Worm (Caenorhabditis elegans) whole organism, late embryonic: ENCODE data around the gene lron-7.
A peak's percentile ranks its signal among the peaks of the same experiment; 100 is the strongest.

Experiments used
- C38D4.7 ChIP-seq: fragments of 200-800 bp; sonication (Bioruptor generic); optimal IDR thresholded peaks from 2 replicates; lab custom pipeline; 2018; ENCODE audit warnings: mild to moderate bottlenecking, missing genetic modification characterization, moderate library complexity, missing compliant biosample characterization
- F13H6.1 ChIP-seq: sonication (generic microtip); optimal IDR thresholded peaks from 2 replicates; lab custom pipeline; 2016; ENCODE audit warnings: missing genetic modification characterization, missing compliant biosample characterization
- T23F11.4 ChIP-seq: fragments of 200-800 bp; sonication (Bioruptor generic); optimal IDR thresholded peaks from 2 replicates; lab custom pipeline; 2018; ENCODE audit warnings: mild to moderate bottlenecking, missing genetic modification characterization, missing compliant biosample characterization
- ama-1 ChIP-seq: fragments of 150-350 bp; optimal IDR thresholded peaks from 2 replicates; lab custom pipeline; 2014
- ceh-18 ChIP-seq: sonication (generic microtip); optimal IDR thresholded peaks from 2 replicates; lab custom pipeline; 2016; ENCODE audit warnings: missing genetic modification characterization, missing compliant biosample characterization
- ceh-19 ChIP-seq: fragments of 200-800 bp; sonication (Bioruptor generic); optimal IDR thresholded peaks from 2 replicates; lab custom pipeline; 2018; ENCODE audit warnings: mild to moderate bottlenecking, missing genetic modification characterization, missing compliant biosample characterization
- ceh-2 ChIP-seq: sonication (generic microtip); optimal IDR thresholded peaks from 2 replicates; lab custom pipeline; 2016; ENCODE audit warnings: missing genotype, missing genetic modification characterization, missing compliant biosample characterization
- ceh-22 ChIP-seq: sonication (generic microtip); optimal IDR thresholded peaks from 2 replicates; lab custom pipeline; 2017; ENCODE audit warnings: missing biosample characterization, missing genetic modification characterization
- ceh-24 ChIP-seq: sonication (generic microtip); optimal IDR thresholded peaks from 2 replicates; lab custom pipeline; 2016; ENCODE audit warnings: mild to moderate bottlenecking, missing genetic modification characterization, missing compliant biosample characterization
- ceh-30 ChIP-seq: fragments of 150-350 bp; optimal IDR thresholded peaks from 2 replicates; lab custom pipeline; 2014; ENCODE audit warnings: missing biosample characterization, missing genetic modification characterization
- ceh-34 ChIP-seq: sonication (generic microtip); optimal IDR thresholded peaks from 2 replicates; lab custom pipeline; 2016; ENCODE audit warnings: mild to moderate bottlenecking, missing genetic modification characterization, missing compliant biosample characterization
- ceh-6 ChIP-seq: fragments of 200-800 bp; sonication (Bioruptor generic); optimal IDR thresholded peaks from 2 replicates; lab custom pipeline; 2018; ENCODE audit warnings: mild to moderate bottlenecking, missing genetic modification characterization, missing compliant biosample characterization
- che-1 ChIP-seq: sonication (generic microtip); optimal IDR thresholded peaks from 2 replicates; lab custom pipeline; 2016; ENCODE audit warnings: mild to moderate bottlenecking, missing genetic modification characterization, missing compliant biosample characterization
- dmd-4 ChIP-seq: sonication (generic microtip); optimal IDR thresholded peaks from 2 replicates; lab custom pipeline; 2016; ENCODE audit warnings: borderline replicate concordance, missing genetic modification characterization, missing compliant biosample characterization
- dve-1 ChIP-seq: sonication (generic microtip); optimal IDR thresholded peaks from 2 replicates; lab custom pipeline; 2017; ENCODE audit warnings: antibody characterized with exemption, mild to moderate bottlenecking, missing genetic modification characterization, missing compliant biosample characterization
- elt-2 ChIP-seq: sonication (generic microtip); optimal IDR thresholded peaks from 2 replicates; lab custom pipeline; 2016; ENCODE audit warnings: missing genetic modification reagents, missing genetic modification characterization, missing compliant biosample characterization
- ets-4 ChIP-seq: sonication (generic microtip); optimal IDR thresholded peaks from 2 replicates; lab custom pipeline; 2016; ENCODE audit warnings: missing genetic modification characterization, missing compliant biosample characterization
- gmeb-2 ChIP-seq: sonication (generic microtip); optimal IDR thresholded peaks from 2 replicates; lab custom pipeline; 2016; ENCODE audit warnings: missing genetic modification characterization, inconsistent platforms, missing compliant biosample characterization
- hlh-13 ChIP-seq: fragments of 200-800 bp; sonication (Bioruptor generic); optimal IDR thresholded peaks from 2 replicates; lab custom pipeline; 2018; ENCODE audit warnings: mild to moderate bottlenecking, missing genetic modification characterization, missing compliant biosample characterization
- hlh-15 ChIP-seq: sonication (generic microtip); optimal IDR thresholded peaks from 2 replicates; lab custom pipeline; 2016; ENCODE audit warnings: missing genetic modification characterization, missing compliant biosample characterization
- hlh-30 ChIP-seq: sonication (generic microtip); optimal IDR thresholded peaks from 2 replicates; lab custom pipeline; 2017; ENCODE audit warnings: antibody characterized with exemption, missing genetic modification characterization, missing compliant biosample characterization; ENCODE audit not compliant: insufficient read depth
- nfya-1 ChIP-seq: sonication (generic microtip); optimal IDR thresholded peaks from 2 replicates; lab custom pipeline; 2017; ENCODE audit warnings: missing genetic modification characterization, mild to moderate bottlenecking, missing compliant biosample characterization, antibody characterized with exemption, moderate library complexity
- nhr-11 ChIP-seq: fragments of 150-350 bp; optimal IDR thresholded peaks from 2 replicates; lab custom pipeline; 2014; ENCODE audit warnings: missing biosample characterization, missing genetic modification characterization
- odd-2 ChIP-seq: sonication (generic microtip); optimal IDR thresholded peaks from 2 replicates; lab custom pipeline; 2017; ENCODE audit warnings: antibody characterized with exemption, mild to moderate bottlenecking, missing genetic modification characterization, missing compliant biosample characterization
- pag-3 ChIP-seq: sonication (generic microtip); optimal IDR thresholded peaks from 2 replicates; lab custom pipeline; 2016; ENCODE audit warnings: missing compliant biosample characterization, missing genetic modification characterization, borderline replicate concordance
- pha-2 ChIP-seq: sonication (generic microtip); optimal IDR thresholded peaks from 2 replicates; lab custom pipeline; 2017; ENCODE audit warnings: mild to moderate bottlenecking, missing genetic modification characterization, missing compliant biosample characterization
- pros-1 ChIP-seq: fragments of 150-350 bp; optimal IDR thresholded peaks from 2 replicates; lab custom pipeline; 2014; ENCODE audit warnings: missing biosample characterization, missing genetic modification reagents, missing genetic modification characterization
- ref-2 ChIP-seq: sonication (generic microtip); optimal IDR thresholded peaks from 2 replicates; lab custom pipeline; 2016; ENCODE audit warnings: missing genetic modification characterization, missing compliant biosample characterization
- rnt-1 ChIP-seq: sonication (generic microtip); optimal IDR thresholded peaks from 2 replicates; lab custom pipeline; 2016; ENCODE audit warnings: missing genetic modification characterization, missing compliant biosample characterization
- sdc-2 ChIP-seq: sonication (generic microtip); optimal IDR thresholded peaks from 2 replicates; lab custom pipeline; 2016; ENCODE audit warnings: missing genotype, missing genetic modification characterization, missing compliant biosample characterization
- sox-4 ChIP-seq: sonication (generic microtip); optimal IDR thresholded peaks from 2 replicates; lab custom pipeline; 2017; ENCODE audit warnings: mild to moderate bottlenecking, missing genetic modification characterization, inconsistent platforms, missing compliant biosample characterization
- syd-9 ChIP-seq: sonication (generic microtip); optimal IDR thresholded peaks from 2 replicates; lab custom pipeline; 2016; ENCODE audit warnings: mild to moderate bottlenecking, missing genetic modification characterization, moderate library complexity, missing compliant biosample characterization
- unc-42 ChIP-seq: sonication (generic microtip); optimal IDR thresholded peaks from 2 replicates; lab custom pipeline; 2016; ENCODE audit warnings: missing genotype, missing genetic modification characterization, missing compliant biosample characterization
- unc-86 ChIP-seq: sonication (generic microtip); optimal IDR thresholded peaks from 2 replicates; lab custom pipeline; 2016; ENCODE audit warnings: missing genetic modification characterization, missing compliant biosample characterization
- zip-5 ChIP-seq: sonication (generic microtip); optimal IDR thresholded peaks from 2 replicates; lab custom pipeline; 2016; ENCODE audit warnings: missing genetic modification characterization, missing compliant biosample characterization
- ztf-16 ChIP-seq: sonication (generic microtip); optimal IDR thresholded peaks from 2 replicates; lab custom pipeline; 2017; ENCODE audit warnings: missing genetic modification characterization, missing compliant biosample characterization

lron-7 gene

ce11 chrX:7334302-7334724 lies 42.4 kb downstream of the lron-7 start, which contains the start of gene epg-7 (continued):
- TF ChIP-seq sdc-2 = peak; percentile 65
- no peak for TF ChIP-seq ceh-6
- peak; percentile 27 for TF ChIP-seq unc-86 (tag; lab: Kevin White, UChicago)
- TF ChIP-seq rnt-1 (tag; lab: Kevin White, UChicago) = peak; percentile 81
- TF ChIP-seq pag-3 (tag; lab: Kevin White, UChicago) = no peak
- no peak for TF ChIP-seq ceh-19 (GFP tag; lab: Kevin White, UChicago)
- TF ChIP-seq F13H6.1 (tag; lab: Kevin White, UChicago) = peak; percentile 74
- no peak for TF ChIP-seq ceh-24 (tag; lab: Kevin White, UChicago)
- TF ChIP-seq hlh-15 (tag; lab: Kevin White, UChicago) = no peak
- TF ChIP-seq dmd-4 (tag; lab: Kevin White, UChicago) = no peak

ce11 chrX:7340394-7340793 lies 48.5 kb downstream of the lron-7 start:
- TF ChIP-seq zip-5 (tag; lab: Kevin White, UChicago) (no peak), T23F11.4 (no peak), ceh-19 (GFP tag; lab: Kevin White, UChicago) (no peak), ama-1 (lab: Kevin White, UChicago) (no peak), che-1 (tag; lab: Kevin White, UChicago) (no peak), sox-4 (tag; lab: Kevin White, UChicago) (no peak), unc-86 (tag; lab: Kevin White, UChicago) (no peak), odd-2 (tag; lab: Kevin White, UChicago) (no peak), unc-42 (tag; lab: Kevin White, UChicago) (no peak)

ce11 chrX:7340915-7341559 lies 49.1 kb downstream of the lron-7 start, which contains the start of gene C07D8.6:
Gene C07D8.6, plus strand, starts transcription at chrX:7341509.
- no peak for TF ChIP-seq ceh-30 (tag; lab: Kevin White, UChicago)
- no peak for TF ChIP-seq sdc-2
- TF ChIP-seq pha-2 = no peak
- TF ChIP-seq ceh-18 (tag; lab: Kevin White, UChicago) = no peak
- TF ChIP-seq ztf-16 (tag; lab: Kevin White, UChicago) = no peak
- TF ChIP-seq pros-1 (tag; lab: Kevin White, UChicago) = no peak
- no peak for TF ChIP-seq hlh-13 (GFP tag; lab: Kevin White, UChicago)
- TF ChIP-seq unc-42 (tag; lab: Kevin White, UChicago) = no peak
- no peak for TF ChIP-seq rnt-1 (tag; lab: Kevin White, UChicago)
- no peak for TF ChIP-seq C38D4.7 (GFP tag; lab: Kevin White, UChicago)
- TF ChIP-seq ceh-22 = no peak
- no peak for TF ChIP-seq odd-2 (tag; lab: Kevin White, UChicago)
- no peak for TF ChIP-seq ets-4 (tag; lab: Kevin White, UChicago)
- peak; percentile 21 for TF ChIP-seq nfya-1 (tag; lab: Kevin White, UChicago)
- peak; percentile 4 for TF ChIP-seq dve-1 (tag; lab: Kevin White, UChicago)
- no peak for TF ChIP-seq hlh-30 (tag; lab: Kevin White, UChicago)
- no peak for TF ChIP-seq ama-1 (lab: Kevin White, UChicago)
- no peak for TF ChIP-seq ceh-34
- TF ChIP-seq elt-2 = peak; percentile 64
- no peak for TF ChIP-seq ceh-19 (GFP tag; lab: Kevin White, UChicago)

- TF ChIP-seq syd-9 (tag; lab: Kevin White, UChicago) (no peak), ref-2 (tag; lab: Kevin White, UChicago) (no peak), gmeb-2 (tag; lab: Kevin White, UChicago) (no peak), ceh-2 (tag; lab: Kevin White, UChicago) (no peak), hlh-15 (tag; lab: Kevin White, UChicago) (no peak), nhr-11 (tag; lab: Kevin White, UChicago) (no peak), odd-2 (tag; lab: Kevin White, UChicago) (no peak), rnt-1 (tag; lab: Kevin White, UChicago) (no peak)
Observed at ce11 chrX:7343218-7343617, 51.3 kb downstream of the lron-7 start.
